Worm (Caenorhabditis elegans): Measurements from ENCODE around the gene Y77E11A.23.
A peak's percentile ranks its signal among the peaks of the same experiment; 100 is the strongest.

Gene Y77E11A.23

ce11 chrIV:1407049-1407448, 23.1 kb downstream of the Y77E11A.23 start:
- TF ChIP-seq cog-1 (tag; optimal IDR thresholded peaks at IDR 0.05) (no peak), flt-1 (GFP tag; IDR thresholded peaks at IDR 0.05) (no peak), ztf-29 (GFP tag; IDR thresholded peaks at IDR 0.05) (no peak), T22C8.4 (GFP tag; IDR thresholded peaks at IDR 0.05) (no peak), tab-1 (GFP tag; IDR thresholded peaks at IDR 0.05) (no peak), ref-1 (GFP tag; conservative IDR thresholded peaks at IDR 0.05) (no peak), med-1 (GFP tag; optimal IDR thresholded peaks at IDR 0.05; ENCODE audit: insufficient read depth) (no peak), ztf-23 (GFP tag; IDR thresholded peaks at IDR 0.05) (no peak), klf-2 (GFP tag; conservative IDR thresholded peaks at IDR 0.05) (no peak)

- TF ChIP-seq ztf-23 (GFP tag; IDR thresholded peaks at IDR 0.05), result no peak
- TF ChIP-seq tab-1 (GFP tag; IDR thresholded peaks at IDR 0.05), result no peak
- TF ChIP-seq cog-1 (tag; optimal IDR thresholded peaks at IDR 0.05), result no peak
- no peak for TF ChIP-seq T22C8.4 (GFP tag; IDR thresholded peaks at IDR 0.05)
- no peak for TF ChIP-seq flt-1 (GFP tag; IDR thresholded peaks at IDR 0.05)
- TF ChIP-seq klf-2 (GFP tag; conservative IDR thresholded peaks at IDR 0.05), result no peak
- no peak for TF ChIP-seq med-1 (GFP tag; optimal IDR thresholded peaks at IDR 0.05; ENCODE audit: insufficient read depth)
- TF ChIP-seq ref-1 (GFP tag; conservative IDR thresholded peaks at IDR 0.05), result no peak
- no peak for TF ChIP-seq ztf-29 (GFP tag; IDR thresholded peaks at IDR 0.05)
Observed at ce11 chrIV:1406267-1406666, 23.9 kb downstream of the Y77E11A.23 start, which contains the start of gene spp-31. Gene spp-31 (plus strand): TSS chrIV:1406567.

ce11 chrIV:1405780-1406179, 24.4 kb downstream of the Y77E11A.23 start:
- TF ChIP-seq med-1 (GFP tag; optimal IDR thresholded peaks at IDR 0.05; ENCODE audit: insufficient read depth) (no peak), flt-1 (GFP tag; IDR thresholded peaks at IDR 0.05) (no peak), klf-2 (GFP tag; conservative IDR thresholded peaks at IDR 0.05) (no peak), ztf-29 (GFP tag; IDR thresholded peaks at IDR 0.05) (no peak), cog-1 (tag; optimal IDR thresholded peaks at IDR 0.05) (no peak), ztf-23 (GFP tag; IDR thresholded peaks at IDR 0.05) (no peak), T22C8.4 (GFP tag; IDR thresholded peaks at IDR 0.05) (no peak), ref-1 (GFP tag; conservative IDR thresholded peaks at IDR 0.05) (no peak), tab-1 (GFP tag; IDR thresholded peaks at IDR 0.05) (no peak)

ce11 chrIV:1403960-1404359, 26.2 kb downstream of the Y77E11A.23 start:
- no peak for TF ChIP-seq tab-1 (GFP tag; IDR thresholded peaks at IDR 0.05)
- no peak for TF ChIP-seq med-1 (GFP tag; optimal IDR thresholded peaks at IDR 0.05; ENCODE audit: insufficient read depth)
- TF ChIP-seq klf-2 (GFP tag; conservative IDR thresholded peaks at IDR 0.05), result no peak
- no peak for TF ChIP-seq T22C8.4 (GFP tag; IDR thresholded peaks at IDR 0.05)
- TF ChIP-seq cog-1 (tag; optimal IDR thresholded peaks at IDR 0.05), result no peak
- no peak for TF ChIP-seq ztf-23 (GFP tag; IDR thresholded peaks at IDR 0.05)
- no peak for TF ChIP-seq ref-1 (GFP tag; conservative IDR thresholded peaks at IDR 0.05)
- TF ChIP-seq ztf-29 (GFP tag; IDR thresholded peaks at IDR 0.05), result no peak
- no peak for TF ChIP-seq flt-1 (GFP tag; IDR thresholded peaks at IDR 0.05)

ce11 chrIV:1400016-1400415, 30.2 kb downstream of the Y77E11A.23 start:
- TF ChIP-seq ztf-29 (GFP tag; IDR thresholded peaks at IDR 0.05) (no peak), flt-1 (GFP tag; IDR thresholded peaks at IDR 0.05) (no peak), cog-1 (tag; optimal IDR thresholded peaks at IDR 0.05) (no peak), ztf-23 (GFP tag; IDR thresholded peaks at IDR 0.05) (no peak), ref-1 (GFP tag; conservative IDR thresholded peaks at IDR 0.05) (no peak), T22C8.4 (GFP tag; IDR thresholded peaks at IDR 0.05) (peak; percentile 71), tab-1 (GFP tag; IDR thresholded peaks at IDR 0.05) (no peak)

- TF ChIP-seq ztf-23 (GFP tag; IDR thresholded peaks at IDR 0.05) (no peak), tab-1 (GFP tag; IDR thresholded peaks at IDR 0.05) (no peak), ztf-29 (GFP tag; IDR thresholded peaks at IDR 0.05) (no peak), flt-1 (GFP tag; IDR thresholded peaks at IDR 0.05) (no peak), med-1 (GFP tag; optimal IDR thresholded peaks at IDR 0.05; ENCODE audit: insufficient read depth) (no peak), cog-1 (tag; optimal IDR thresholded peaks at IDR 0.05) (no peak), klf-2 (GFP tag; conservative IDR thresholded peaks at IDR 0.05) (no peak), T22C8.4 (GFP tag; IDR thresholded peaks at IDR 0.05) (no peak), ref-1 (GFP tag; conservative IDR thresholded peaks at IDR 0.05) (no peak)
Observed at ce11 chrIV:1397895-1398294, 32.3 kb downstream of the Y77E11A.23 start.

- TF ChIP-seq med-1 (GFP tag; optimal IDR thresholded peaks at IDR 0.05; ENCODE audit: insufficient read depth) (no peak), klf-2 (GFP tag; conservative IDR thresholded peaks at IDR 0.05) (no peak), ztf-23 (GFP tag; IDR thresholded peaks at IDR 0.05) (no peak), cog-1 (tag; optimal IDR thresholded peaks at IDR 0.05) (no peak), T22C8.4 (GFP tag; IDR thresholded peaks at IDR 0.05) (no peak), tab-1 (GFP tag; IDR thresholded peaks at IDR 0.05) (no peak), ref-1 (GFP tag; conservative IDR thresholded peaks at IDR 0.05) (no peak), flt-1 (GFP tag; IDR thresholded peaks at IDR 0.05) (no peak), ztf-29 (GFP tag; IDR thresholded peaks at IDR 0.05) (no peak)
Observed at ce11 chrIV:1394077-1394476, 36.1 kb downstream of the Y77E11A.23 start.

- TF ChIP-seq med-1 (GFP tag; optimal IDR thresholded peaks at IDR 0.05; ENCODE audit: insufficient read depth), result no peak
- TF ChIP-seq klf-2 (GFP tag; conservative IDR thresholded peaks at IDR 0.05), result no peak
- no peak for TF ChIP-seq ref-1 (GFP tag; conservative IDR thresholded peaks at IDR 0.05)
- TF ChIP-seq ztf-23 (GFP tag; IDR thresholded peaks at IDR 0.05), result no peak
- TF ChIP-seq cog-1 (tag; optimal IDR thresholded peaks at IDR 0.05), result no peak
- no peak for TF ChIP-seq T22C8.4 (GFP tag; IDR thresholded peaks at IDR 0.05)
- TF ChIP-seq tab-1 (GFP tag; IDR thresholded peaks at IDR 0.05), result no peak
- no peak for TF ChIP-seq flt-1 (GFP tag; IDR thresholded peaks at IDR 0.05)
- TF ChIP-seq ztf-29 (GFP tag; IDR thresholded peaks at IDR 0.05), result no peak
Observed at ce11 chrIV:1391446-1391845, 38.7 kb downstream of the Y77E11A.23 start.

ce11 chrIV:1390102-1390501, 40.1 kb downstream of the Y77E11A.23 start:
- TF ChIP-seq T22C8.4 (GFP tag; IDR thresholded peaks at IDR 0.05), result no peak
- TF ChIP-seq ref-1 (GFP tag; conservative IDR thresholded peaks at IDR 0.05), result no peak
- no peak for TF ChIP-seq tab-1 (GFP tag; IDR thresholded peaks at IDR 0.05)
- TF ChIP-seq ztf-29 (GFP tag; IDR thresholded peaks at IDR 0.05), result no peak
- TF ChIP-seq flt-1 (GFP tag; IDR thresholded peaks at IDR 0.05), result no peak
- TF ChIP-seq klf-2 (GFP tag; conservative IDR thresholded peaks at IDR 0.05), result no peak
- TF ChIP-seq med-1 (GFP tag; optimal IDR thresholded peaks at IDR 0.05; ENCODE audit: insufficient read depth), result no peak
- TF ChIP-seq cog-1 (tag; optimal IDR thresholded peaks at IDR 0.05), result no peak
- TF ChIP-seq ztf-23 (GFP tag; IDR thresholded peaks at IDR 0.05), result no peak

- TF ChIP-seq klf-2 (GFP tag; conservative IDR thresholded peaks at IDR 0.05) (no peak), ztf-23 (GFP tag; IDR thresholded peaks at IDR 0.05) (no peak), med-1 (GFP tag; optimal IDR thresholded peaks at IDR 0.05; ENCODE audit: insufficient read depth) (no peak), tab-1 (GFP tag; IDR thresholded peaks at IDR 0.05) (no peak), ref-1 (GFP tag; conservative IDR thresholded peaks at IDR 0.05) (no peak), ztf-29 (GFP tag; IDR thresholded peaks at IDR 0.05) (no peak), flt-1 (GFP tag; IDR thresholded peaks at IDR 0.05) (no peak), T22C8.4 (GFP tag; IDR thresholded peaks at IDR 0.05) (no peak), cog-1 (tag; optimal IDR thresholded peaks at IDR 0.05) (no peak)
Observed at ce11 chrIV:1389599-1389998, 40.6 kb downstream of the Y77E11A.23 start.

Data from whole organism, midembryonic.